Fruit fly (Drosophila melanogaster): Measurements from ENCODE around the gene par-6.

The par-6 gene

DNA sequence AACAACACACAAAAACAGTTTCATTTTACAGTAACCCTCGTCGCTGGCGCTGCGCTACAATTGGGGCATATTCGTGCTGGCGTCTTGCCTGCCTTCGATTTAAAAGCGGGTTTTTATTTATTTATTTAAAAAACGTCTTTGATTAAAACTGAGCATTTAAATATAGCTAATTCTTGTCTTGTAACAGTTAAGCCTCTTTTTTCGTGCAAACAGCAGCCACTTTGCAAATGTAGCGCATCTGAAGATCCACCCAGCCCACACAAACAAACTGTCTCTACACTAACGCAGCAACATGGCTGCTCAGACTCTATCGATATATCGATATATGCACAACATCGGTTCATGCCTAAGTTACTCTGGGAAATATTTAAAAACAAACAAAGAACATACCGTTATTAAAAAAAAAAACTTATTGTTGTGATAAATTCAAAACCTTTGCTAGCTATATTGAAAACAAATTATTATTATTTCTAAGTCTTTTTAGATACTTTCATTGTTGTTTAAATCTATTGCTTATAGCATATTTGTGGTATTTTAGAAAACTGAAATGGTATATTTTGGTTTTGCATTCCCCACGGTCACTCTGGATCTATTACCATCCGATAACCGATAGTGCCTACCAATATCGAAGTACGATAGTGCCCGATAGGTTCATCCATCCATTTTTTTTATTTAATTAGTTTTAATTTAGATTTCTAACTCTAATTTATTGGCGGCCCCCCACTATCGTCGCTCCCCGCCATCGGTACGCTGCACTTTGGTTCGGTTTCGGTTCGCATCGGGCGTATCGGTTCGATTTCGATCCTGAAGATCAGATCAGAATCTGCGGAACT is at the start of gene par-6, which contains the start of gene CG8188:
TSS of gene par-6 (plus strand) at position 615 of the 833 bp plus-strand sequence.
TSS of gene CG8188 (minus strand) at position 287 of the 833 bp plus-strand sequence.
- TF ChIP-seq br (GFP tag; optimal IDR thresholded peaks at IDR 0.05) = peak; percentile 88
- no peak for TF ChIP-seq Rel (GFP tag; optimal IDR thresholded peaks at IDR 0.05)
- peak; percentile 74 for TF ChIP-seq Rel (tag; optimal IDR thresholded peaks at IDR 0.05)
- TF ChIP-seq Abd-B (GFP tag; optimal IDR thresholded peaks at IDR 0.05) = no peak
- peak; percentile 78 for TF ChIP-seq OdsH (GFP tag; optimal IDR thresholded peaks at IDR 0.05)
- TF ChIP-seq CrebA (GFP tag; optimal IDR thresholded peaks at IDR 0.05; ENCODE audit: borderline replicate concordance) = no peak
- TF ChIP-seq dl (GFP tag; optimal IDR thresholded peaks at IDR 0.05; ENCODE audit: insufficient read depth in 1 of 2, partially characterized antibody in 2 of 2) = no peak
- peak; percentile 93 for TF ChIP-seq woc (GFP tag; optimal IDR thresholded peaks at IDR 0.05)
- TF ChIP-seq Hr83 (GFP tag; optimal IDR thresholded peaks at IDR 0.05; ENCODE audit: poor library complexity, severe bottlenecking) = peak; percentile 45
- no peak for TF ChIP-seq N (GFP tag; optimal IDR thresholded peaks at IDR 0.05)
- TF ChIP-seq pan (optimal IDR thresholded peaks at IDR 0.05) = no peak
- no peak for TF ChIP-seq lola (GFP tag; optimal IDR thresholded peaks at IDR 0.05)
- TF ChIP-seq Sp1 (GFP tag; optimal IDR thresholded peaks at IDR 0.05) = peak; percentile 85
- peak; percentile 60 for TF ChIP-seq CG32264 (GFP tag; optimal IDR thresholded peaks at IDR 0.05)
- peak; percentile 88 for TF ChIP-seq fru (GFP tag; optimal IDR thresholded peaks at IDR 0.05)
- TF ChIP-seq brk (GFP tag; optimal IDR thresholded peaks at IDR 0.05) = peak; percentile 46
- no peak for TF ChIP-seq usp (GFP tag; optimal IDR thresholded peaks at IDR 0.05)
- peak; percentile 80 for TF ChIP-seq dmrt93B (GFP tag; optimal IDR thresholded peaks at IDR 0.05)
- no peak for TF ChIP-seq Mio (GFP tag; optimal IDR thresholded peaks at IDR 0.05)
- TF ChIP-seq psq (GFP tag; optimal IDR thresholded peaks at IDR 0.05) = peak; percentile 74
- TF ChIP-seq ey (GFP tag; optimal IDR thresholded peaks at IDR 0.05) = peak; percentile 86
- peak; percentile 87 for TF ChIP-seq h (GFP tag; optimal IDR thresholded peaks at IDR 0.05)
- peak in 1 of 2 experiments; percentile 90 for TF ChIP-seq foxo (GFP tag; optimal IDR thresholded peaks at IDR 0.05)
- TF ChIP-seq Hnf4 (GFP tag; optimal IDR thresholded peaks at IDR 0.05) = peak; percentile 86
- peak; percentile 85 for TF ChIP-seq rgr (GFP tag; optimal IDR thresholded peaks at IDR 0.05)
- peak; percentile 71 for TF ChIP-seq dsf (GFP tag; optimal IDR thresholded peaks at IDR 0.05; ENCODE audit: borderline replicate concordance)
- peak; percentile 82 for TF ChIP-seq tai (GFP tag; optimal IDR thresholded peaks at IDR 0.05)
- TF ChIP-seq Hr78 (GFP tag; optimal IDR thresholded peaks at IDR 0.05) = no peak
- peak; percentile 38 for TF ChIP-seq GATAd (GFP tag; optimal IDR thresholded peaks at IDR 0.05)
- peak; percentile 91 for TF ChIP-seq HLH106 (tag; optimal IDR thresholded peaks at IDR 0.05)
- TF ChIP-seq Vsx2 (GFP tag; optimal IDR thresholded peaks at IDR 0.05; ENCODE audit: partially characterized antibody) = no peak
- peak; percentile 87 for TF ChIP-seq CG9705 (GFP tag; optimal IDR thresholded peaks at IDR 0.05)
- TF ChIP-seq jim (GFP tag; optimal IDR thresholded peaks at IDR 0.05) = peak; percentile 8
- TF ChIP-seq sage (GFP tag; optimal IDR thresholded peaks at IDR 0.05) = peak; percentile 23
- TF ChIP-seq Dif (GFP tag; optimal IDR thresholded peaks at IDR 0.05; ENCODE audit: partially characterized antibody) = no peak
- TF ChIP-seq sv (GFP tag; optimal IDR thresholded peaks at IDR 0.05) = peak; percentile 76
- TF ChIP-seq Dfd (GFP tag; optimal IDR thresholded peaks at IDR 0.05) = no peak
- TF ChIP-seq Myc (optimal IDR thresholded peaks at IDR 0.05) = peak; percentile 84
- TF ChIP-seq Jra (GFP tag; optimal IDR thresholded peaks at IDR 0.05) = peak; percentile 84

- TF ChIP-seq foxo (GFP tag; optimal IDR thresholded peaks at IDR 0.05) = no peak
- no peak for TF ChIP-seq dsf (GFP tag; optimal IDR thresholded peaks at IDR 0.05; ENCODE audit: borderline replicate concordance)
- no peak for TF ChIP-seq lola (GFP tag; optimal IDR thresholded peaks at IDR 0.05)
- no peak for TF ChIP-seq Sp1 (GFP tag; optimal IDR thresholded peaks at IDR 0.05)
- TF ChIP-seq br (GFP tag; optimal IDR thresholded peaks at IDR 0.05) = no peak
- no peak for TF ChIP-seq usp (GFP tag; optimal IDR thresholded peaks at IDR 0.05)
- no peak for TF ChIP-seq Jra (GFP tag; optimal IDR thresholded peaks at IDR 0.05)
- no peak for TF ChIP-seq Vsx2 (GFP tag; optimal IDR thresholded peaks at IDR 0.05; ENCODE audit: partially characterized antibody)
These were observed 46.7 kb upstream of the par-6 start, which contains the start of gene IntS2 for dm6 chrX:17656501-17656900. IntS2 (minus strand) TSS chrX:17656818.

Measured in whole organism, wandering third instar larva.